Worm (Caenorhabditis elegans): ENCODE results near the gene orc-5.
A peak's percentile ranks its signal among the peaks of the same experiment; 100 is the strongest.

Gene orc-5

ce11 chrIV:10697022-10697979, 37.1 kb downstream of the orc-5 start, which contains the start of gene allo-1:
Gene allo-1 (minus strand): TSS chrIV:10697072.
- TF ChIP-seq nhr-71 (tag; optimal IDR thresholded peaks at IDR 0.05) = peak; percentile 87
- TF ChIP-seq lin-39 (tag; optimal IDR thresholded peaks at IDR 0.05) = no peak
- TF ChIP-seq nhr-47 (tag; optimal IDR thresholded peaks at IDR 0.05) = peak; percentile 53
- no peak for TF ChIP-seq blmp-1 (tag; optimal IDR thresholded peaks at IDR 0.05)
- TF ChIP-seq egl-13 (tag; optimal IDR thresholded peaks at IDR 0.05) = no peak
- no peak for TF ChIP-seq hlh-4 (tag; optimal IDR thresholded peaks at IDR 0.05)
- TF ChIP-seq hlh-17 (GFP tag; optimal IDR thresholded peaks at IDR 0.05; ENCODE audit: borderline replicate concordance) = no peak
- no peak for TF ChIP-seq fkh-10 (GFP tag; optimal IDR thresholded peaks at IDR 0.05)
- no peak for TF ChIP-seq fkh-4 (tag; optimal IDR thresholded peaks at IDR 0.05; ENCODE audit: borderline replicate concordance)
- TF ChIP-seq sox-4 (tag; optimal IDR thresholded peaks at IDR 0.05) = no peak
- no peak for TF ChIP-seq sptf-1 (tag; optimal IDR thresholded peaks at IDR 0.05)
- no peak for TF ChIP-seq ceh-88 (GFP tag; IDR thresholded peaks at IDR 0.05)
- TF ChIP-seq elt-3 (tag; optimal IDR thresholded peaks at IDR 0.05) = peak in 2 of 6 experiments; percentile 46 to 77
- peak; percentile 65 to 90 for TF ChIP-seq efl-1 (optimal IDR thresholded peaks at IDR 0.05)
- TF ChIP-seq efl-1 (GFP tag; optimal IDR thresholded peaks at IDR 0.05 in 1 of 2) = peak; percentile 90 to 99
- TF ChIP-seq nhr-90 (tag; optimal IDR thresholded peaks at IDR 0.05; ENCODE audit: poor library complexity) = peak; percentile 30
- no peak for TF ChIP-seq nhr-84 (tag; optimal IDR thresholded peaks at IDR 0.05)
- TF ChIP-seq nhr-76 (tag; optimal IDR thresholded peaks at IDR 0.05) = no peak
- peak; percentile 32 for TF ChIP-seq nhr-77 (tag; optimal IDR thresholded peaks at IDR 0.05)
- no peak for TF ChIP-seq alr-1 (tag; optimal IDR thresholded peaks at IDR 0.05; ENCODE audit: borderline replicate concordance)
- TF ChIP-seq nhr-19 (GFP tag; conservative IDR thresholded peaks at IDR 0.05) = peak; percentile 70
- no peak for TF ChIP-seq F16B12.6 (tag; optimal IDR thresholded peaks at IDR 0.05)
- TF ChIP-seq lin-13 (GFP tag; optimal IDR thresholded peaks at IDR 0.05) = peak; percentile 53
- no peak for TF ChIP-seq ztf-11 (tag; optimal IDR thresholded peaks at IDR 0.05)
- TF ChIP-seq unc-130 (tag; optimal IDR thresholded peaks at IDR 0.05) = peak; percentile 86
- no peak for TF ChIP-seq nhr-237 (tag; optimal IDR thresholded peaks at IDR 0.05)
- TF ChIP-seq nhr-28 (tag; optimal IDR thresholded peaks at IDR 0.05) = no peak
- TF ChIP-seq xbp-1 (tag; optimal IDR thresholded peaks at IDR 0.05) = peak; percentile 46
- TF ChIP-seq egl-27 (tag; optimal IDR thresholded peaks at IDR 0.05) = peak in 1 of 2 experiments; percentile 52
- TF ChIP-seq lin-35 (GFP tag; optimal IDR thresholded peaks at IDR 0.05) = peak; percentile 79 to 90
- TF ChIP-seq ces-1 (GFP tag; optimal IDR thresholded peaks at IDR 0.05) = no peak
- no peak for TF ChIP-seq ztf-4 (tag; optimal IDR thresholded peaks at IDR 0.05)
- TF ChIP-seq lir-3 (tag; optimal IDR thresholded peaks at IDR 0.05; ENCODE audit: poor library complexity) = peak; percentile 40
- TF ChIP-seq irx-1 (tag; optimal IDR thresholded peaks at IDR 0.05) = peak; percentile 22
- peak; percentile 84 for TF ChIP-seq jun-1 (tag; optimal IDR thresholded peaks at IDR 0.05)
- peak; percentile 86 for TF ChIP-seq nhr-20 (tag; optimal IDR thresholded peaks at IDR 0.05)
- TF ChIP-seq tbx-2 (tag; optimal IDR thresholded peaks at IDR 0.05) = peak; percentile 33
- TF ChIP-seq C16A3.4 (tag; optimal IDR thresholded peaks at IDR 0.05) = peak; percentile 72
- TF ChIP-seq pqm-1 (tag; optimal IDR thresholded peaks at IDR 0.05) = no peak
- TF ChIP-seq dpl-1 (GFP tag; optimal IDR thresholded peaks at IDR 0.05) = peak; percentile 82 to 88 (median 85)
- no peak for TF ChIP-seq ets-5 (GFP tag; IDR thresholded peaks at IDR 0.05)
- 0 out of 2 replicates have a peak, but pooled peaks have one; percentile 32 for TF ChIP-seq unc-98 (GFP tag; IDR thresholded peaks at IDR 0.05)
- TF ChIP-seq mef-2 (tag; optimal IDR thresholded peaks at IDR 0.05) = no peak
- no peak for TF ChIP-seq nhr-12 (tag; optimal IDR thresholded peaks at IDR 0.05)
- TF ChIP-seq snu-23 (GFP tag; optimal IDR thresholded peaks at IDR 0.05) = peak; percentile 75
- no peak for TF ChIP-seq mab-9 (GFP tag; IDR thresholded peaks at IDR 0.05)
- no peak for TF ChIP-seq ceh-63 (GFP tag; optimal IDR thresholded peaks at IDR 0.05)
- TF ChIP-seq vab-15 (tag; optimal IDR thresholded peaks at IDR 0.05) = no peak
- peak; percentile 7; the same call in 1 of the 2 replicates for TF ChIP-seq isw-1 (GFP tag; IDR thresholded peaks at IDR 0.05)
- TF ChIP-seq sup-37 (GFP tag; optimal IDR thresholded peaks at IDR 0.05) = no peak
- TF ChIP-seq ama-1 (optimal IDR thresholded peaks at IDR 0.05) = no peak
